Fruit fly (Drosophila melanogaster) whole organism, embryonic: ENCODE results near the gene Naa80.

Source experiments
- Antp ChIP-seq: fragments of 200-800 bp; sonication (Bioruptor generic); optimal IDR thresholded peaks from 3 replicates; lab custom pipeline; 2016; ENCODE audit warnings: missing biosample characterization, missing genetic modification characterization
- BtbVII ChIP-seq: fragments of 200-800 bp; sonication (Bioruptor generic); optimal IDR thresholded peaks from 3 replicates; lab custom pipeline; 2017; ENCODE audit warnings: missing biosample characterization, mild to moderate bottlenecking, missing genetic modification characterization
- CG10147 ChIP-seq: fragments of 200-800 bp; sonication (Bioruptor generic); optimal IDR thresholded peaks from 2 replicates; lab custom pipeline; 2019; ENCODE audit warnings: missing biosample characterization, mild to moderate bottlenecking, missing genetic modification characterization, moderate library complexity
- CG11085 ChIP-seq: fragments of 200-800 bp; sonication (Bioruptor generic); IDR thresholded peaks from 2 replicates; pipeline ENCODE4 v1.3.6; 2022; ENCODE audit warnings: missing biosample characterization, missing genetic modification characterization
- CG11093 ChIP-seq: fragments of 200-800 bp; sonication (Bioruptor generic); IDR thresholded peaks from 3 replicates; pipeline ENCODE4 v1.3.6; 2022; ENCODE audit warnings: missing biosample characterization, missing genetic modification characterization
- CG11696 ChIP-seq: fragments of 200-800 bp; sonication (Bioruptor generic); IDR thresholded peaks from 2 replicates; pipeline ENCODE4 v1.3.6; 2022; ENCODE audit warnings: missing biosample characterization, missing genetic modification characterization
- CG17328 ChIP-seq: fragments of 200-800 bp; sonication (Bioruptor generic); IDR thresholded peaks from 2 replicates; pipeline ENCODE4 v1.3.6; 2022; ENCODE audit warnings: missing biosample characterization, missing genetic modification characterization
- CG18599 ChIP-seq: fragments of 200-800 bp; sonication (Bioruptor generic); optimal IDR thresholded peaks from 3 replicates; lab custom pipeline; 2017; ENCODE audit warnings: missing biosample characterization, missing genetic modification characterization, mild to moderate bottlenecking, moderate library complexity, missing genetic modification reagents
- CG2678 ChIP-seq: fragments of 200-800 bp; sonication (Bioruptor generic); optimal IDR thresholded peaks from 3 replicates; lab custom pipeline; 2019; ENCODE audit warnings: missing biosample characterization, mild to moderate bottlenecking, missing genetic modification characterization, moderate library complexity
- CG2875 ChIP-seq: fragments of 200-800 bp; sonication (Bioruptor generic); optimal IDR thresholded peaks from 2 replicates; lab custom pipeline; 2017; ENCODE audit warnings: missing biosample characterization, mild to moderate bottlenecking, missing genetic modification characterization, missing genetic modification reagents
- CG30431 ChIP-seq: fragments of 200-800 bp; sonication (Bioruptor generic); optimal IDR thresholded peaks from 2 replicates; lab custom pipeline; 2017; ENCODE audit warnings: missing biosample characterization, missing genetic modification characterization
- CG31224 ChIP-seq: fragments of 200-800 bp; sonication (Bioruptor generic); IDR thresholded peaks from 2 replicates; pipeline ENCODE4 v1.3.6; 2022; ENCODE audit warnings: missing biosample characterization, missing genetic modification characterization
- CG31365 ChIP-seq: fragments of 200-800 bp; sonication (Bioruptor generic); optimal IDR thresholded peaks from 2 replicates; lab custom pipeline; 2018; ENCODE audit warnings: missing biosample characterization, mild to moderate bottlenecking, missing genetic modification characterization
- CG3163 ChIP-seq: fragments of 200-800 bp; sonication (Bioruptor generic); optimal IDR thresholded peaks from 3 replicates; lab custom pipeline; 2016; ENCODE audit warnings: missing biosample characterization, missing genetic modification characterization
- CG32532 ChIP-seq: fragments of 200-800 bp; sonication (Bioruptor generic); IDR thresholded peaks from 2 replicates; pipeline ENCODE4 v1.3.6; 2022; ENCODE audit warnings: missing biosample characterization, missing genetic modification characterization
- CG5245 ChIP-seq: fragments of 200-800 bp; sonication (Bioruptor generic); optimal IDR thresholded peaks from 3 replicates; lab custom pipeline; 2016; ENCODE audit warnings: missing biosample characterization, missing genetic modification characterization
- CG7372 ChIP-seq: fragments of 200-800 bp; sonication (Bioruptor generic); IDR thresholded peaks from 2 replicates; pipeline ENCODE4 v1.3.6; 2022; ENCODE audit warnings: missing biosample characterization, missing genetic modification characterization
- CG7963 ChIP-seq: fragments of 200-800 bp; sonication (Bioruptor generic); IDR thresholded peaks from 3 replicates; pipeline ENCODE4 v1.3.6; 2022; ENCODE audit warnings: missing biosample characterization, missing genetic modification characterization; ENCODE audit not compliant: partially characterized antibody
- CG8765 ChIP-seq: fragments of 200-800 bp; sonication (Bioruptor generic); IDR thresholded peaks from 2 replicates; pipeline ENCODE4 v1.3.6; 2022; ENCODE audit warnings: missing biosample characterization, missing genetic modification characterization
- CG9215 ChIP-seq: fragments of 200-800 bp; sonication (Bioruptor generic); IDR thresholded peaks from 2 replicates; pipeline ENCODE4 v1.3.6; 2022; ENCODE audit warnings: missing biosample characterization, missing genetic modification characterization
- D19A ChIP-seq: fragments of 200-800 bp; optimal IDR thresholded peaks from 3 replicates; lab custom pipeline; 2019; ENCODE audit warnings: missing biosample characterization, mild to moderate bottlenecking, missing genetic modification characterization, moderate library complexity
- Doc3 ChIP-seq: fragments of 200-800 bp; sonication (Bioruptor generic); IDR thresholded peaks from 3 replicates; pipeline ENCODE4 v1.3.6; 2022; ENCODE audit warnings: missing biosample characterization, missing genetic modification characterization; ENCODE audit not compliant: partially characterized antibody
- Dref ChIP-seq: fragments of 200-800 bp; sonication (Bioruptor generic); IDR thresholded peaks from 2 replicates; pipeline ENCODE4 v1.3.6; 2022; ENCODE audit warnings: missing biosample characterization, missing genetic modification characterization
- GATAe ChIP-seq: fragments of 200-800 bp; sonication (Bioruptor generic); conservative IDR thresholded peaks from 2 replicates; pipeline ENCODE4 v1.3.6; 2022; ENCODE audit warnings: missing biosample characterization, missing genetic modification characterization
- Gug ChIP-seq: fragments of 200-800 bp; sonication (Bioruptor generic); IDR thresholded peaks from 4 replicates; pipeline ENCODE4 v1.3.6; 2022; ENCODE audit warnings: missing biosample characterization, missing genetic modification characterization
- H15 ChIP-seq: fragments of 200-800 bp; sonication (Bioruptor generic); IDR thresholded peaks from 3 replicates; pipeline ENCODE4 v1.3.6; 2022; ENCODE audit warnings: missing biosample characterization, missing genetic modification characterization
- HLHmδ ChIP-seq: fragments of 200-800 bp; sonication (Bioruptor generic); optimal IDR thresholded peaks from 2 replicates; lab custom pipeline; 2018; ENCODE audit warnings: missing biosample characterization, mild to moderate bottlenecking, missing genetic modification characterization, moderate library complexity
- Hr78 ChIP-seq, 2 experiments: fragments of 200-800 bp in 1 of 2; fragments of >200 bp in 1 of 2; sonication (Bioruptor generic) in 1 of 2; optimal IDR thresholded peaks; 2 replicates each; lab custom pipeline; 2017 to 2019; ENCODE audit warnings: missing biosample characterization in 2 of 2, missing genetic modification characterization in 2 of 2, mild to moderate bottlenecking in 1 of 2, moderate library complexity in 1 of 2
- NK7.1 ChIP-seq: fragments of 200-800 bp; sonication (Bioruptor generic); optimal IDR thresholded peaks from 3 replicates; lab custom pipeline; 2016; ENCODE audit warnings: missing biosample characterization, missing genetic modification characterization
- Oaz ChIP-seq: fragments of 200-800 bp; sonication (Bioruptor generic); IDR thresholded peaks from 2 replicates; pipeline ENCODE4 v1.3.6; 2022; ENCODE audit warnings: missing biosample characterization, missing genetic modification characterization
- Oli ChIP-seq: fragments of 200-800 bp; sonication (Bioruptor generic); optimal IDR thresholded peaks from 2 replicates; lab custom pipeline; 2018; ENCODE audit warnings: missing biosample characterization, mild to moderate bottlenecking, missing genetic modification characterization, moderate library complexity
- PHDP ChIP-seq: fragments of 200-800 bp; sonication (Bioruptor generic); optimal IDR thresholded peaks from 3 replicates; lab custom pipeline; 2018; ENCODE audit warnings: missing biosample characterization, mild to moderate bottlenecking, missing genetic modification characterization, moderate library complexity
- Scr ChIP-seq: fragments of 200-800 bp; sonication (Bioruptor generic); IDR thresholded peaks from 2 replicates; pipeline ENCODE4 v1.3.6; 2022; ENCODE audit warnings: missing biosample characterization, missing genetic modification characterization; ENCODE audit not compliant: partially characterized antibody
- Sry-δ ChIP-seq: fragments of 200-800 bp; sonication (Bioruptor generic); optimal IDR thresholded peaks from 2 replicates; lab custom pipeline; 2016; ENCODE audit warnings: missing biosample characterization, missing genetic modification characterization
- TFAM ChIP-seq: fragments of 200-800 bp; sonication (Bioruptor generic); optimal IDR thresholded peaks from 2 replicates; lab custom pipeline; 2017; ENCODE audit warnings: missing biosample characterization, missing genetic modification characterization, inconsistent platforms
- aop ChIP-seq: fragments of 200-800 bp; sonication (Bioruptor generic); IDR thresholded peaks from 2 replicates; pipeline ENCODE4 v1.3.6; 2022; ENCODE audit warnings: missing biosample characterization, missing genetic modification characterization
- bab2 ChIP-seq: fragments of 200-800 bp; sonication (Bioruptor generic); optimal IDR thresholded peaks from 2 replicates; lab custom pipeline; 2016; ENCODE audit warnings: missing biosample characterization, missing genetic modification characterization
- bigmax ChIP-seq: fragments of 200-800 bp; sonication (Bioruptor generic); optimal IDR thresholded peaks from 2 replicates; lab custom pipeline; 2018; ENCODE audit warnings: missing biosample characterization, mild to moderate bottlenecking, missing genetic modification characterization
- corto ChIP-seq: fragments of 200-800 bp; sonication (Bioruptor generic); optimal IDR thresholded peaks from 2 replicates; lab custom pipeline; 2016; ENCODE audit warnings: missing biosample characterization, mild to moderate bottlenecking, missing genetic modification characterization, moderate library complexity
- dimm ChIP-seq: fragments of 200-800 bp; sonication (Bioruptor generic); IDR thresholded peaks from 2 replicates; pipeline ENCODE4 v1.3.6; 2022; ENCODE audit warnings: missing biosample characterization, missing genetic modification characterization
- dmrt99B ChIP-seq: fragments of 200-800 bp; sonication (Bioruptor generic); optimal IDR thresholded peaks from 2 replicates; lab custom pipeline; 2018; ENCODE audit warnings: missing biosample characterization, mild to moderate bottlenecking, missing genetic modification characterization, moderate library complexity
- ftz-f1 ChIP-seq: fragments of 200-800 bp; sonication (Bioruptor generic); optimal IDR thresholded peaks from 2 replicates; lab custom pipeline; 2016; ENCODE audit warnings: missing biosample characterization, missing genetic modification characterization
- kah ChIP-seq: fragments of 200-800 bp; sonication (Bioruptor generic); optimal IDR thresholded peaks from 2 replicates; lab custom pipeline; 2018; ENCODE audit warnings: missing biosample characterization, mild to moderate bottlenecking, missing genetic modification characterization
- lilli ChIP-seq: fragments of 200-800 bp; sonication (Bioruptor generic); optimal IDR thresholded peaks from 3 replicates; lab custom pipeline; 2016; ENCODE audit warnings: missing biosample characterization, missing genetic modification characterization
- nau ChIP-seq: fragments of 200-800 bp; sonication (Bioruptor generic); optimal IDR thresholded peaks from 3 replicates; lab custom pipeline; 2017; ENCODE audit warnings: missing biosample characterization, mild to moderate bottlenecking, missing genetic modification characterization, missing genetic modification reagents
- pho ChIP-seq: fragments of 200-800 bp; sonication (Bioruptor generic); optimal IDR thresholded peaks from 2 replicates; lab custom pipeline; 2016; ENCODE audit warnings: missing biosample characterization, missing genetic modification characterization
- pum ChIP-seq: fragments of 200-800 bp; sonication (Bioruptor generic); optimal IDR thresholded peaks from 2 replicates; lab custom pipeline; 2016; ENCODE audit warnings: missing biosample characterization, missing genetic modification characterization
- slp2 ChIP-seq: fragments of 200-800 bp; sonication (Bioruptor generic); optimal IDR thresholded peaks from 2 replicates; lab custom pipeline; 2016; ENCODE audit warnings: missing biosample characterization, missing genetic modification characterization
- tna ChIP-seq: fragments of 200-800 bp; sonication (Bioruptor generic); IDR thresholded peaks from 2 replicates; pipeline ENCODE4 v1.3.6; 2022; ENCODE audit warnings: missing biosample characterization, missing genetic modification characterization; ENCODE audit not compliant: partially characterized antibody
- unpg ChIP-seq: fragments of 200-800 bp; sonication (Bioruptor generic); optimal IDR thresholded peaks from 3 replicates; lab custom pipeline; 2018; ENCODE audit warnings: missing biosample characterization, mild to moderate bottlenecking, missing genetic modification characterization, moderate library complexity

Naa80 gene

DNA sequence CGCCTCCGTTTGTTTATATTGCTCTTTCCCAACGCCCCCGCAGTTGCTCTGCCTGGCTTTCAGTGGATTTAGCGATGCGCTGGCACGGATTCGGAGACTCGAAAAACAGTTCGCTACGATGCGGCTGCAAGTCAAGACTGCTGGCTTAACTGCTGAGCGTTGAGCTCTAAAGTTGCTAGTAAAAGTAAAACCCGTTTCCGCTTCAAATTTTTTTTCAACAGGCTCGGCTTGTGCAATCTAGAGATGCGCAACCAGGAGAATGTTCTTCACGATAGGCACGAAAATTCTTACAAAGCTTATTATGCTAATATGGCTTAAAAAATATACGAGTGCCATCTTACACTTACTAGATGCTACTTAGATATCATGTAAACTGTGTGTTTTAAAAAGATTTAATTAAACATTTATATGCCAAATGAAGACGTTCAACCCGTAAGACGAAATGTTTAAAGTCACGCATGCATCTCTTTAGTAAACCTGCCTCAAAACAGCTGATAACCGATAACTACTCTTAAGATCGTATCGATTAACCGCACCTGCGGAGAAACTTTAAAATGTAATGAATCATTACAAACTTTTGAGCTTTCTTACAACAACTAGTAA is 20.3 kb upstream of the Naa80 start, which contains the start of gene CG12948 (continued):
- TF ChIP-seq dmrt99B (tag; lab: Kevin White, UChicago) (no peak), CG2875 (GFP tag; lab: Kevin White, UChicago) (peak; percentile 11), lilli (GFP tag; lab: Kevin White, UChicago) (peak; percentile 72), dimm (GFP tag; lab: Robert Waterston, UW) (no peak), CG3163 (GFP tag; lab: Kevin White, UChicago) (no peak), pho (GFP tag; lab: Kevin White, UChicago) (peak; percentile 40), unpg (GFP tag; lab: Kevin White, UChicago) (no peak), CG10147 (GFP tag; lab: Kevin White, UChicago) (no peak), Scr (GFP tag; lab: Robert Waterston, UW) (peak; percentile 96), Doc3 (GFP tag; lab: Robert Waterston, UW) (peak; percentile 98), bigmax (no peak), Antp (GFP tag; lab: Kevin White, UChicago) (peak; percentile 41), CG11093 (GFP tag; lab: Robert Waterston, UW) (0 out of 3 replicates have a peak, but pooled peaks have one; percentile 27), BtbVII (GFP tag; lab: Kevin White, UChicago) (peak; percentile 32), CG17328 (GFP tag; lab: Robert Waterston, UW) (no peak), Sry-δ (GFP tag; lab: Kevin White, UChicago) (peak; percentile 83), ftz-f1 (GFP tag; lab: Kevin White, UChicago) (no peak), CG7963 (GFP tag; lab: Robert Waterston, UW) (peak; percentile 66; the same call in 2 of the 3 replicates), Oaz (GFP tag; lab: Robert Waterston, UW) (no peak), H15 (GFP tag; lab: Robert Waterston, UW) (no peak), CG31365 (tag; lab: Kevin White, UChicago) (peak; percentile 19), bab2 (GFP tag; lab: Kevin White, UChicago) (no peak), kah (GFP tag; lab: Kevin White, UChicago) (no peak), NK7.1 (GFP tag; lab: Kevin White, UChicago) (no peak), CG30431 (GFP tag; lab: Kevin White, UChicago) (no peak), CG11696 (GFP tag; lab: Robert Waterston, UW) (no peak), GATAe (GFP tag; lab: Robert Waterston, UW) (no peak), CG5245 (GFP tag; lab: Kevin White, UChicago) (peak; percentile 25), Gug (GFP tag; lab: Robert Waterston, UW) (peak; percentile 6; the same call in 1 of the 4 replicates), PHDP (tag; lab: Kevin White, UChicago) (peak; percentile 64), CG18599 (GFP tag; lab: Kevin White, UChicago) (no peak), tna (peak; percentile 71), corto (GFP tag; lab: Kevin White, UChicago) (peak; percentile 49), CG8765 (no peak), TFAM (GFP tag; lab: Kevin White, UChicago) (no peak), CG11085 (no peak), D19A (tag; lab: Kevin White, UChicago) (no peak), CG32532 (peak; percentile 33; the same call in 1 of the 2 replicates), Oli (tag; lab: Kevin White, UChicago) (no peak), CG2678 (tag; lab: Kevin White, UChicago) (no peak), nau (GFP tag; lab: Kevin White, UChicago) (no peak), Dref (GFP tag; lab: Robert Waterston, UW) (peak; percentile 56), HLHmδ (GFP tag; lab: Kevin White, UChicago) (no peak), CG7372 (GFP tag; lab: Robert Waterston, UW) (no peak), CG31224 (GFP tag; lab: Robert Waterston, UW) (no peak), slp2 (GFP tag; lab: Kevin White, UChicago) (peak; percentile 21), Hr78 (GFP tag; optimal IDR thresholded peaks at IDR 0.05; lab: Kevin White, UChicago) (no peak), pum (GFP tag; lab: Kevin White, UChicago) (peak; percentile 16), aop (GFP tag; lab: Robert Waterston, UW) (no peak), CG9215 (GFP tag; lab: Robert Waterston, UW) (0 out of 2 replicates have a peak, but pooled peaks have one; percentile 44)
